Fruit fly (Drosophila melanogaster) whole organism, embryonic: ENCODE data around the gene CG42488.

ENCODE experiments used
- Ada2b ChIP-seq: fragments of 200-800 bp; sonication (Bioruptor generic); IDR thresholded peaks from 2 replicates; pipeline ENCODE4 v1.3.6; 2022; ENCODE audit warnings: missing biosample characterization, missing genetic modification characterization
- Adf1 ChIP-seq: fragments of 200-800 bp; sonication (Bioruptor generic); IDR thresholded peaks from 2 replicates; pipeline ENCODE4 v1.3.6; 2022; ENCODE audit warnings: missing biosample characterization, missing genetic modification characterization
- Aef1 ChIP-seq: fragments of 200-800 bp; sonication (Bioruptor generic); IDR thresholded peaks from 3 replicates; pipeline ENCODE4 v1.3.6; 2022; ENCODE audit warnings: missing biosample characterization, missing genetic modification characterization
- Asciz ChIP-seq: fragments of 200-800 bp; sonication (Bioruptor generic); optimal IDR thresholded peaks from 2 replicates; lab custom pipeline; 2017; ENCODE audit warnings: missing biosample characterization, mild to moderate bottlenecking, missing genetic modification characterization, missing genetic modification reagents
- Bgb ChIP-seq: fragments of 200-800 bp; sonication (Bioruptor generic); IDR thresholded peaks from 2 replicates; pipeline ENCODE4 v1.3.6; 2022; ENCODE audit warnings: missing biosample characterization, missing genetic modification characterization; ENCODE audit not compliant: partially characterized antibody
- Bteb2 ChIP-seq: fragments of 200-800 bp; sonication (Bioruptor generic); optimal IDR thresholded peaks from 2 replicates; lab custom pipeline; 2016; ENCODE audit warnings: missing biosample characterization, missing genetic modification characterization
- CG10274 ChIP-seq: fragments of 200-800 bp; sonication (Bioruptor generic); optimal IDR thresholded peaks from 3 replicates; lab custom pipeline; 2017; ENCODE audit warnings: missing biosample characterization, mild to moderate bottlenecking, missing genetic modification characterization
- CG11085 ChIP-seq: fragments of 200-800 bp; sonication (Bioruptor generic); IDR thresholded peaks from 2 replicates; pipeline ENCODE4 v1.3.6; 2022; ENCODE audit warnings: missing biosample characterization, missing genetic modification characterization
- CG14050 ChIP-seq: fragments of 200-800 bp; sonication (Bioruptor generic); IDR thresholded peaks from 3 replicates; pipeline ENCODE4 v1.3.6; 2022; ENCODE audit warnings: missing biosample characterization, missing genetic modification characterization
- CG17328 ChIP-seq: fragments of 200-800 bp; sonication (Bioruptor generic); IDR thresholded peaks from 2 replicates; pipeline ENCODE4 v1.3.6; 2022; ENCODE audit warnings: missing biosample characterization, missing genetic modification characterization
- CG18011 ChIP-seq: fragments of 200-800 bp; sonication (Bioruptor generic); optimal IDR thresholded peaks from 2 replicates; lab custom pipeline; 2017; ENCODE audit warnings: missing biosample characterization, missing genetic modification characterization, mild to moderate bottlenecking, moderate library complexity, missing genotype
- CG18599 ChIP-seq: fragments of 200-800 bp; sonication (Bioruptor generic); optimal IDR thresholded peaks from 3 replicates; lab custom pipeline; 2017; ENCODE audit warnings: missing biosample characterization, missing genetic modification characterization, mild to moderate bottlenecking, moderate library complexity, missing genetic modification reagents
- CG18764 ChIP-seq: fragments of 200-800 bp; sonication (Bioruptor generic); optimal IDR thresholded peaks from 3 replicates; lab custom pipeline; 2016; ENCODE audit warnings: missing biosample characterization, missing genetic modification characterization
- CG3281 ChIP-seq: fragments of 200-800 bp; sonication (Bioruptor generic); optimal IDR thresholded peaks from 3 replicates; lab custom pipeline; 2017; ENCODE audit warnings: missing biosample characterization, mild to moderate bottlenecking, missing genetic modification characterization
- CG33557 ChIP-seq: fragments of 200-800 bp; sonication (Bioruptor generic); optimal IDR thresholded peaks from 2 replicates; lab custom pipeline; 2019; ENCODE audit warnings: missing biosample characterization, mild to moderate bottlenecking, missing genetic modification characterization, moderate library complexity
- CG34422 ChIP-seq: fragments of 200-800 bp; sonication (Bioruptor generic); IDR thresholded peaks from 3 replicates; pipeline ENCODE4 v1.3.6; 2022; ENCODE audit warnings: missing biosample characterization, missing genetic modification characterization
- CG4820 ChIP-seq: fragments of 200-800 bp; sonication (Bioruptor generic); optimal IDR thresholded peaks from 3 replicates; lab custom pipeline; 2016; ENCODE audit warnings: missing biosample characterization, missing genetic modification characterization
- CG6654 ChIP-seq: fragments of 200-800 bp; sonication (Bioruptor generic); optimal IDR thresholded peaks from 2 replicates; lab custom pipeline; 2017; ENCODE audit warnings: missing biosample characterization, mild to moderate bottlenecking, missing genetic modification characterization
- CG8478 ChIP-seq: fragments of >200 bp; optimal IDR thresholded peaks from 2 replicates; lab custom pipeline; 2018
- Camta ChIP-seq: fragments of 200-800 bp; sonication (Bioruptor generic); optimal IDR thresholded peaks from 2 replicates; lab custom pipeline; 2016; ENCODE audit warnings: missing biosample characterization, missing genetic modification characterization
- Dbx ChIP-seq: fragments of 200-800 bp; sonication (Bioruptor generic); IDR thresholded peaks from 3 replicates; pipeline ENCODE4 v1.3.6; 2022; ENCODE audit warnings: missing biosample characterization, missing genetic modification characterization
- Drgx ChIP-seq: fragments of 200-800 bp; sonication (Bioruptor generic); IDR thresholded peaks from 2 replicates; pipeline ENCODE4 v1.3.6; 2022; ENCODE audit warnings: missing biosample characterization, missing genetic modification characterization
- Hand ChIP-seq: fragments of 200-800 bp; sonication (Bioruptor generic); optimal IDR thresholded peaks from 2 replicates; lab custom pipeline; 2017; ENCODE audit warnings: mild to moderate bottlenecking, missing biosample characterization, missing genetic modification reagents, missing genetic modification characterization
- HmgZ ChIP-seq: fragments of 200-800 bp; sonication (Bioruptor generic); optimal IDR thresholded peaks from 2 replicates; lab custom pipeline; 2018; ENCODE audit warnings: missing biosample characterization, mild to moderate bottlenecking, missing genetic modification characterization
- Myb ChIP-seq: fragments of 200-800 bp; sonication (Bioruptor generic); optimal IDR thresholded peaks from 2 replicates; lab custom pipeline; 2016; ENCODE audit warnings: missing biosample characterization, missing genetic modification characterization
- NFAT ChIP-seq: fragments of 200-800 bp; sonication (Bioruptor generic); IDR thresholded peaks from 2 replicates; pipeline ENCODE4 v1.3.6; 2022; ENCODE audit warnings: missing biosample characterization, missing genetic modification characterization
- Nf-YC ChIP-seq: fragments of 200-800 bp; optimal IDR thresholded peaks from 3 replicates; lab custom pipeline; 2019; ENCODE audit warnings: missing biosample characterization, mild to moderate bottlenecking, missing genetic modification characterization, moderate library complexity
- Rx ChIP-seq: fragments of 200-800 bp; sonication (Bioruptor generic); IDR thresholded peaks from 2 replicates; pipeline ENCODE4 v1.3.6; 2022; ENCODE audit warnings: missing biosample characterization, missing genetic modification characterization
- Six4 ChIP-seq: fragments of 200-800 bp; sonication (Bioruptor generic); optimal IDR thresholded peaks from 2 replicates; lab custom pipeline; 2016; ENCODE audit warnings: missing biosample characterization, missing genetic modification characterization
- Ssrp ChIP-seq: fragments of 200-800 bp; sonication (Bioruptor generic); optimal IDR thresholded peaks from 2 replicates; lab custom pipeline; 2018; ENCODE audit warnings: missing biosample characterization, mild to moderate bottlenecking, missing genetic modification characterization, moderate library complexity
- caup ChIP-seq: fragments of 200-800 bp; sonication (Bioruptor generic); optimal IDR thresholded peaks from 3 replicates; lab custom pipeline; 2017; ENCODE audit warnings: missing biosample characterization, mild to moderate bottlenecking, missing genetic modification characterization, moderate library complexity; ENCODE audit not compliant: severe bottlenecking
- chinmo ChIP-seq: fragments of 200-800 bp; sonication (Bioruptor generic); IDR thresholded peaks from 4 replicates; pipeline ENCODE4 v1.3.6; 2022; ENCODE audit warnings: missing biosample characterization, missing genetic modification characterization; ENCODE audit not compliant: partially characterized antibody
- chn ChIP-seq: fragments of 200-800 bp; sonication (Bioruptor generic); optimal IDR thresholded peaks from 2 replicates; lab custom pipeline; 2016; ENCODE audit warnings: missing biosample characterization, missing genetic modification characterization
- crol ChIP-seq: fragments of 200-800 bp; sonication (Bioruptor generic); IDR thresholded peaks from 2 replicates; pipeline ENCODE4 v1.3.6; 2022; ENCODE audit warnings: missing biosample characterization, missing genetic modification characterization
- dm ChIP-seq: fragments of 200-800 bp; sonication (Bioruptor generic); optimal IDR thresholded peaks from 3 replicates; lab custom pipeline; 2016; ENCODE audit warnings: missing biosample characterization, missing genetic modification characterization
- fd96Cb ChIP-seq: fragments of 200-800 bp; sonication (Bioruptor generic); optimal IDR thresholded peaks from 2 replicates; lab custom pipeline; 2018; ENCODE audit warnings: missing biosample characterization, mild to moderate bottlenecking, missing genetic modification characterization, moderate library complexity
- gcm ChIP-seq: fragments of 200-800 bp; sonication (Bioruptor generic); optimal IDR thresholded peaks from 2 replicates; lab custom pipeline; 2019; ENCODE audit warnings: missing biosample characterization, mild to moderate bottlenecking, missing genetic modification characterization, moderate library complexity
- ham ChIP-seq: fragments of 200-800 bp; sonication (Bioruptor generic); IDR thresholded peaks from 2 replicates; pipeline ENCODE4 v1.3.6; 2022; ENCODE audit warnings: missing biosample characterization, missing genetic modification characterization
- jumu ChIP-seq: fragments of 200-800 bp; sonication (Bioruptor generic); optimal IDR thresholded peaks from 3 replicates; lab custom pipeline; 2016; ENCODE audit warnings: missing biosample characterization, missing genetic modification characterization
- kay ChIP-seq: fragments of 200-800 bp; sonication (Bioruptor generic); optimal IDR thresholded peaks from 2 replicates; lab custom pipeline; 2016; ENCODE audit warnings: missing biosample characterization, missing genetic modification characterization
- lbe ChIP-seq: fragments of 200-800 bp; sonication (Bioruptor generic); optimal IDR thresholded peaks from 2 replicates; lab custom pipeline; 2016; ENCODE audit warnings: missing biosample characterization, mild to moderate bottlenecking, missing genetic modification characterization
- lmd ChIP-seq: fragments of 200-800 bp; sonication (Bioruptor generic); IDR thresholded peaks from 2 replicates; pipeline ENCODE4 v1.3.6; 2022; ENCODE audit warnings: missing biosample characterization, missing genetic modification characterization
- lov ChIP-seq, 2 experiments: fragments of 200-800 bp in 1 of 2; fragments of >200 bp in 1 of 2; sonication (Bioruptor generic) in 1 of 2; IDR thresholded peaks in 1 of 2; optimal IDR thresholded peaks in 1 of 2; 2 replicates in 1 of 2; 3 replicates in 1 of 2; pipeline versions ENCODE4 v1.3.6 to Lab custom; 2017 to 2022; ENCODE audit warnings: missing biosample characterization in 1 of 2, missing genetic modification characterization in 1 of 2
- luna ChIP-seq: fragments of 200-800 bp; sonication (Bioruptor generic); optimal IDR thresholded peaks from 2 replicates; lab custom pipeline; 2016; ENCODE audit warnings: missing biosample characterization, missing genetic modification characterization
- onecut ChIP-seq: fragments of 200-800 bp; sonication (Bioruptor generic); IDR thresholded peaks from 2 replicates; pipeline ENCODE4 v1.3.6; 2022; ENCODE audit warnings: missing biosample characterization, missing genetic modification characterization
- pb ChIP-seq: fragments of 200-800 bp; sonication (Bioruptor generic); optimal IDR thresholded peaks from 3 replicates; lab custom pipeline; 2016; ENCODE audit warnings: missing biosample characterization, missing genetic modification characterization
- scrt ChIP-seq: fragments of 200-800 bp; sonication (Bioruptor generic); optimal IDR thresholded peaks from 2 replicates; lab custom pipeline; 2018; ENCODE audit warnings: missing biosample characterization, mild to moderate bottlenecking, missing genetic modification characterization, moderate library complexity
- sim ChIP-seq: fragments of 200-800 bp; sonication (Bioruptor generic); IDR thresholded peaks from 2 replicates; pipeline ENCODE4 v1.3.6; 2022; ENCODE audit warnings: missing biosample characterization, missing genetic modification characterization
- slou ChIP-seq: fragments of 200-800 bp; sonication (Bioruptor generic); optimal IDR thresholded peaks from 3 replicates; lab custom pipeline; 2016; ENCODE audit warnings: missing biosample characterization, missing genetic modification characterization
- wor ChIP-seq: fragments of 200-800 bp; sonication (Bioruptor generic); IDR thresholded peaks from 2 replicates; pipeline ENCODE4 v1.3.6; 2022; ENCODE audit warnings: missing biosample characterization, missing genetic modification characterization

CG42488 gene

dm6 chr3R:25462642-25463317 is 20.1 kb upstream of the CG42488 start (continued):
- TF ChIP-seq lov (optimal IDR thresholded peaks at IDR 0.05; lab: Kevin White, UChicago) (no peak), lov (GFP tag; IDR thresholded peaks at IDR 0.05; lab: Robert Waterston, UW) (no peak), Six4 (no peak), lmd (GFP tag; lab: Robert Waterston, UW) (no peak), chn (GFP tag; lab: Kevin White, UChicago) (no peak), CG8478 (lab: Kevin White, UChicago) (no peak), Ssrp (tag; lab: Kevin White, UChicago) (no peak), Camta (GFP tag; lab: Kevin White, UChicago) (no peak), jumu (no peak), chinmo (GFP tag; lab: Robert Waterston, UW) (peak; percentile 81), HmgZ (tag; lab: Kevin White, UChicago) (no peak), Hand (no peak), CG6654 (GFP tag; lab: Kevin White, UChicago) (no peak), luna (no peak), Nf-YC (tag; lab: Kevin White, UChicago) (peak; percentile 7), CG10274 (GFP tag; lab: Kevin White, UChicago) (peak; percentile 28), Dbx (no peak; the same call in 2 of the 3 replicates), dm (no peak), NFAT (GFP tag; lab: Robert Waterston, UW) (peak; percentile 57; the same call in 1 of the 2 replicates), Asciz (peak; percentile 46), Myb (GFP tag; lab: Kevin White, UChicago) (no peak), slou (no peak), pb (GFP tag; lab: Kevin White, UChicago) (no peak), Ada2b (GFP tag; lab: Robert Waterston, UW) (peak; percentile 46; the same call in 1 of the 2 replicates), CG3281 (GFP tag; lab: Kevin White, UChicago) (peak; percentile 39), scrt (no peak), lbe (peak; percentile 80), Bteb2 (GFP tag; lab: Kevin White, UChicago) (no peak), CG18599 (peak; percentile 49), Aef1 (peak; percentile 51), CG4820 (GFP tag; lab: Kevin White, UChicago) (no peak), CG17328 (GFP tag; lab: Robert Waterston, UW) (peak; percentile 15; the same call in 1 of the 2 replicates), kay (GFP tag; lab: Kevin White, UChicago) (no peak), CG18011 (no peak), CG34422 (GFP tag; lab: Robert Waterston, UW) (no peak), crol (GFP tag; lab: Robert Waterston, UW) (no peak), fd96Cb (tag; lab: Kevin White, UChicago) (peak; percentile 7), gcm (no peak), caup (GFP tag; lab: Kevin White, UChicago) (peak; percentile 48), Drgx (peak; percentile 90), CG18764 (peak; percentile 10), ham (no peak), Rx (GFP tag; lab: Robert Waterston, UW) (no peak), Adf1 (0 out of 2 replicates have a peak, but pooled peaks have one; percentile 13), Bgb (GFP tag; lab: Robert Waterston, UW) (no peak), onecut (no peak), CG11085 (GFP tag; lab: Robert Waterston, UW) (peak; percentile 78), CG33557 (GFP tag; lab: Kevin White, UChicago) (no peak), sim (GFP tag; lab: Robert Waterston, UW) (no peak), wor (GFP tag; lab: Robert Waterston, UW) (no peak), CG14050 (GFP tag; lab: Robert Waterston, UW) (no peak)
